Worm (Caenorhabditis elegans) whole organism, L3 larva: ENCODE measurements around the gene srw-29.

ENCODE experiments used
- ZK546.5 ChIP-seq: sonication (generic microtip); optimal IDR thresholded peaks from 2 replicates; lab custom pipeline; 2017; ENCODE audit warnings: missing biosample characterization, missing genetic modification characterization
- ama-1 ChIP-seq: fragments of 150-350 bp; optimal IDR thresholded peaks from 2 replicates; lab custom pipeline; 2018
- ceh-9 ChIP-seq: sonication (generic microtip); optimal IDR thresholded peaks from 2 replicates; lab custom pipeline; 2018; ENCODE audit warnings: missing biosample characterization, missing genetic modification characterization
- elt-1 ChIP-seq: fragments of 150-350 bp; optimal IDR thresholded peaks from 2 replicates; lab custom pipeline; 2014; ENCODE audit warnings: missing biosample characterization, missing genetic modification characterization
- jun-1 ChIP-seq: fragments of 150-350 bp; optimal IDR thresholded peaks from 2 replicates; lab custom pipeline; 2014; ENCODE audit warnings: missing biosample characterization, missing genetic modification reagents, missing genetic modification characterization
- lin-39 ChIP-seq: fragments of 150-350 bp; optimal IDR thresholded peaks from 2 replicates; lab custom pipeline; 2018; ENCODE audit warnings: missing biosample characterization, missing genetic modification reagents, missing genetic modification characterization
- nfya-1 ChIP-seq: sonication (generic microtip); optimal IDR thresholded peaks from 2 replicates; lab custom pipeline; 2017; ENCODE audit warnings: missing genetic modification characterization, mild to moderate bottlenecking, missing compliant biosample characterization, antibody characterized with exemption, moderate library complexity; ENCODE audit not compliant: insufficient read depth
- nhr-11 ChIP-seq: fragments of 150-350 bp; optimal IDR thresholded peaks from 2 replicates; lab custom pipeline; 2014; ENCODE audit warnings: missing biosample characterization, missing genetic modification characterization
- nhr-12 ChIP-seq: fragments of 150-350 bp; optimal IDR thresholded peaks from 2 replicates; lab custom pipeline; 2014; ENCODE audit warnings: missing biosample characterization, missing genetic modification characterization
- nhr-23 ChIP-seq: fragments of 150-350 bp; optimal IDR thresholded peaks from 2 replicates; lab custom pipeline; 2014; ENCODE audit warnings: missing biosample characterization, missing genetic modification reagents, missing genetic modification characterization
- nhr-237 ChIP-seq: fragments of 150-350 bp; optimal IDR thresholded peaks from 2 replicates; lab custom pipeline; 2014; ENCODE audit warnings: missing biosample characterization, missing genetic modification characterization
- nhr-67 ChIP-seq: fragments of 150-350 bp; optimal IDR thresholded peaks from 2 replicates; lab custom pipeline; 2014; ENCODE audit warnings: missing biosample characterization, missing genetic modification characterization
- nhr-76 ChIP-seq: fragments of 150-350 bp; sonication (generic microtip); optimal IDR thresholded peaks from 5 replicates; lab custom pipeline; 2014; ENCODE audit warnings: missing biosample characterization, missing genetic modification characterization
- zag-1 ChIP-seq: fragments of 150-350 bp; optimal IDR thresholded peaks from 2 replicates; lab custom pipeline; 2014; ENCODE audit warnings: missing biosample characterization, missing genetic modification characterization

ce11 chrV:16376430-16376948, 47.8 kb downstream of the srw-29 start:
- TF ChIP-seq zag-1 (tag; lab: Kevin White, UChicago) (no peak), nhr-67 (tag; lab: Kevin White, UChicago) (no peak), nhr-76 (tag; lab: Kevin White, UChicago) (no peak), lin-39 (tag; lab: Kevin White, UChicago) (no peak), nhr-23 (tag; lab: Kevin White, UChicago) (no peak), elt-1 (tag; lab: Kevin White, UChicago) (no peak), nfya-1 (tag; lab: Kevin White, UChicago) (no peak), nhr-237 (tag; lab: Kevin White, UChicago) (no peak), nhr-12 (no peak), jun-1 (no peak), ama-1 (no peak), nhr-11 (tag; lab: Kevin White, UChicago) (no peak), ceh-9 (tag; lab: Kevin White, UChicago) (no peak), ZK546.5 (tag; lab: Kevin White, UChicago) (no peak)
